Fruit fly (Drosophila melanogaster) whole organism, embryonic: ENCODE measurements around the gene CG32248.

Experiments
- Aef1 ChIP-seq: fragments of 200-800 bp; sonication (Bioruptor generic); IDR thresholded peaks from 3 replicates; pipeline ENCODE4 v1.3.6; 2022; ENCODE audit warnings: missing biosample characterization, missing genetic modification characterization
- Atf6 ChIP-seq: fragments of 200-800 bp; sonication (Bioruptor generic); IDR thresholded peaks from 2 replicates; pipeline ENCODE4 v1.3.6; 2022; ENCODE audit warnings: missing biosample characterization, missing genetic modification characterization
- BEAF-32 ChIP-seq: fragments of 200-800 bp; sonication (Bioruptor generic); optimal IDR thresholded peaks from 3 replicates; lab custom pipeline; 2017; ENCODE audit warnings: missing biosample characterization, missing genetic modification characterization, mild to moderate bottlenecking, moderate library complexity, missing genetic modification reagents
- CG10959 ChIP-seq: fragments of 200-800 bp; sonication (Bioruptor generic); IDR thresholded peaks from 2 replicates; pipeline ENCODE4 v1.3.6; 2022; ENCODE audit warnings: missing biosample characterization, missing genetic modification characterization
- CG2889 ChIP-seq: fragments of 200-800 bp; sonication (Bioruptor generic); IDR thresholded peaks from 3 replicates; pipeline ENCODE4 v1.3.6; 2022; ENCODE audit warnings: missing biosample characterization, missing genetic modification characterization
- CG3065 ChIP-seq: fragments of 200-800 bp; sonication (Bioruptor generic); optimal IDR thresholded peaks from 2 replicates; lab custom pipeline; 2016; ENCODE audit warnings: missing biosample characterization, missing genetic modification characterization
- CG3838 ChIP-seq: fragments of 200-800 bp; sonication (Bioruptor generic); optimal IDR thresholded peaks from 3 replicates; lab custom pipeline; 2016; ENCODE audit warnings: missing biosample characterization, missing genetic modification characterization
- CG3995 ChIP-seq: fragments of 200-800 bp; sonication (Bioruptor generic); optimal IDR thresholded peaks from 3 replicates; lab custom pipeline; 2016; ENCODE audit warnings: missing biosample characterization, missing genetic modification characterization
- CG42726 ChIP-seq: fragments of 200-800 bp; sonication (Bioruptor generic); IDR thresholded peaks from 2 replicates; pipeline ENCODE4 v1.3.6; 2022; ENCODE audit warnings: missing biosample characterization, missing genetic modification characterization; ENCODE audit not compliant: partially characterized antibody
- CG5953 ChIP-seq: fragments of 200-800 bp; sonication (Bioruptor generic); IDR thresholded peaks from 2 replicates; pipeline ENCODE4 v1.3.6; 2022; ENCODE audit warnings: missing biosample characterization, missing genetic modification characterization
- CG6175 ChIP-seq: fragments of 200-800 bp; sonication (Bioruptor generic); IDR thresholded peaks from 3 replicates; pipeline ENCODE4 v1.3.6; 2022; ENCODE audit warnings: missing biosample characterization, missing genetic modification characterization
- CG7839 ChIP-seq: fragments of 200-800 bp; sonication (Bioruptor generic); optimal IDR thresholded peaks from 3 replicates; lab custom pipeline; 2018; ENCODE audit warnings: missing biosample characterization, mild to moderate bottlenecking, missing genetic modification characterization, moderate library complexity
- CG7963 ChIP-seq: fragments of 200-800 bp; sonication (Bioruptor generic); IDR thresholded peaks from 3 replicates; pipeline ENCODE4 v1.3.6; 2022; ENCODE audit warnings: missing biosample characterization, missing genetic modification characterization; ENCODE audit not compliant: partially characterized antibody
- CG9215 ChIP-seq: fragments of 200-800 bp; sonication (Bioruptor generic); IDR thresholded peaks from 2 replicates; pipeline ENCODE4 v1.3.6; 2022; ENCODE audit warnings: missing biosample characterization, missing genetic modification characterization
- CG9817 ChIP-seq: fragments of 200-800 bp; sonication (Bioruptor generic); optimal IDR thresholded peaks from 2 replicates; lab custom pipeline; 2018; ENCODE audit warnings: missing biosample characterization, mild to moderate bottlenecking, missing genetic modification characterization, moderate library complexity
- Deaf1 ChIP-seq: fragments of 200-800 bp; optimal IDR thresholded peaks from 3 replicates; lab custom pipeline; 2019; ENCODE audit warnings: missing biosample characterization, mild to moderate bottlenecking, missing genetic modification characterization, moderate library complexity
- Doc3 ChIP-seq: fragments of 200-800 bp; sonication (Bioruptor generic); IDR thresholded peaks from 3 replicates; pipeline ENCODE4 v1.3.6; 2022; ENCODE audit warnings: missing biosample characterization, missing genetic modification characterization; ENCODE audit not compliant: partially characterized antibody
- Dp ChIP-seq: fragments of 200-800 bp; sonication (Bioruptor generic); optimal IDR thresholded peaks from 2 replicates; lab custom pipeline; 2018; ENCODE audit warnings: missing biosample characterization, mild to moderate bottlenecking, missing genetic modification characterization, moderate library complexity
- HmgZ ChIP-seq: fragments of 200-800 bp; sonication (Bioruptor generic); optimal IDR thresholded peaks from 2 replicates; lab custom pipeline; 2018; ENCODE audit warnings: missing biosample characterization, mild to moderate bottlenecking, missing genetic modification characterization
- Kr ChIP-seq: fragments of 200-800 bp; sonication (Bioruptor generic); optimal IDR thresholded peaks from 2 replicates; lab custom pipeline; 2017; ENCODE audit warnings: missing biosample characterization, mild to moderate bottlenecking, missing genetic modification characterization
- PHDP ChIP-seq: fragments of 200-800 bp; sonication (Bioruptor generic); optimal IDR thresholded peaks from 3 replicates; lab custom pipeline; 2018; ENCODE audit warnings: missing biosample characterization, mild to moderate bottlenecking, missing genetic modification characterization, moderate library complexity
- Pdp1 ChIP-seq, 2 experiments: fragments of 200-800 bp; sonication (Bioruptor generic); optimal IDR thresholded peaks; 3 replicates each; lab custom pipeline; 2016; ENCODE audit warnings: missing biosample characterization in 2 of 2, missing genetic modification characterization in 2 of 2, mild to moderate bottlenecking in 1 of 2, moderate library complexity in 1 of 2
- Sry-δ ChIP-seq: fragments of 200-800 bp; sonication (Bioruptor generic); optimal IDR thresholded peaks from 2 replicates; lab custom pipeline; 2016; ENCODE audit warnings: missing biosample characterization, missing genetic modification characterization
- bcd ChIP-seq: fragments of 200-800 bp; sonication (Bioruptor generic); optimal IDR thresholded peaks from 2 replicates; lab custom pipeline; 2017; ENCODE audit warnings: missing biosample characterization, mild to moderate bottlenecking, missing genetic modification characterization
- bsh ChIP-seq, 2 experiments: fragments of 200-800 bp; sonication (Bioruptor generic); optimal IDR thresholded peaks; 2 replicates each; lab custom pipeline; 2017 to 2018; ENCODE audit warnings: mild to moderate bottlenecking in 2 of 2, missing biosample characterization in 2 of 2, missing genetic modification characterization in 2 of 2, moderate library complexity in 1 of 2
- ci ChIP-seq: fragments of 200-800 bp; sonication (Bioruptor generic); IDR thresholded peaks from 3 replicates; pipeline ENCODE4 v1.3.6; 2022; ENCODE audit warnings: missing biosample characterization, missing genetic modification characterization
- crc ChIP-seq: fragments of 200-800 bp; sonication (Bioruptor generic); optimal IDR thresholded peaks from 2 replicates; lab custom pipeline; 2016; ENCODE audit warnings: missing biosample characterization, missing genetic modification characterization
- dimm ChIP-seq: fragments of 200-800 bp; sonication (Bioruptor generic); IDR thresholded peaks from 2 replicates; pipeline ENCODE4 v1.3.6; 2022; ENCODE audit warnings: missing biosample characterization, missing genetic modification characterization
- esg ChIP-seq: fragments of 200-800 bp; sonication (Bioruptor generic); conservative IDR thresholded peaks from 2 replicates; pipeline ENCODE4 v1.3.6; 2022; ENCODE audit warnings: missing biosample characterization, missing genetic modification characterization
- fd3F ChIP-seq: fragments of 200-800 bp; sonication (Bioruptor generic); optimal IDR thresholded peaks from 2 replicates; lab custom pipeline; 2018; ENCODE audit warnings: missing biosample characterization, mild to moderate bottlenecking, missing genetic modification characterization, moderate library complexity
- gro ChIP-seq: fragments of 200-800 bp; sonication (Bioruptor generic); optimal IDR thresholded peaks from 2 replicates; lab custom pipeline; 2016; ENCODE audit warnings: missing biosample characterization, missing genetic modification characterization
- insv ChIP-seq, 2 experiments: fragments of 200-800 bp; sonication (Bioruptor generic); optimal IDR thresholded peaks; 3 replicates each; lab custom pipeline; 2016 to 2018; ENCODE audit warnings: missing biosample characterization in 2 of 2, missing genetic modification characterization in 2 of 2
- jigr1 ChIP-seq: fragments of 200-800 bp; sonication (Bioruptor generic); IDR thresholded peaks from 3 replicates; pipeline ENCODE4 v1.3.6; 2022; ENCODE audit warnings: missing biosample characterization, missing genetic modification characterization
- jing ChIP-seq: fragments of 200-800 bp; sonication (Bioruptor generic); optimal IDR thresholded peaks from 2 replicates; lab custom pipeline; 2018; ENCODE audit warnings: missing biosample characterization, mild to moderate bottlenecking, missing genetic modification characterization
- kah ChIP-seq: fragments of 200-800 bp; sonication (Bioruptor generic); optimal IDR thresholded peaks from 2 replicates; lab custom pipeline; 2018; ENCODE audit warnings: missing biosample characterization, mild to moderate bottlenecking, missing genetic modification characterization
- kni ChIP-seq: fragments of 200-800 bp; sonication (Bioruptor generic); optimal IDR thresholded peaks from 3 replicates; lab custom pipeline; 2017; ENCODE audit warnings: mild to moderate bottlenecking, missing biosample characterization, missing genetic modification reagents, missing genetic modification characterization
- maf-S ChIP-seq: fragments of 200-800 bp; sonication (Bioruptor generic); optimal IDR thresholded peaks from 2 replicates; lab custom pipeline; 2016; ENCODE audit warnings: missing biosample characterization, missing genetic modification characterization
- mld ChIP-seq: fragments of 200-800 bp; sonication (Bioruptor generic); IDR thresholded peaks from 3 replicates; pipeline ENCODE4 v1.3.6; 2022; ENCODE audit warnings: missing biosample characterization, missing genetic modification characterization; ENCODE audit not compliant: partially characterized antibody
- nom ChIP-seq: fragments of 200-800 bp; sonication (Bioruptor generic); optimal IDR thresholded peaks from 2 replicates; lab custom pipeline; 2017; ENCODE audit warnings: missing biosample characterization, missing genetic modification characterization, mild to moderate bottlenecking, moderate library complexity, missing genetic modification reagents
- peb ChIP-seq: fragments of 200-800 bp; sonication (Bioruptor generic); IDR thresholded peaks from 2 replicates; pipeline ENCODE4 v1.3.6; 2022; ENCODE audit warnings: missing biosample characterization, missing genetic modification characterization
- pfk ChIP-seq: fragments of 200-800 bp; sonication (Bioruptor generic); optimal IDR thresholded peaks from 2 replicates; lab custom pipeline; 2018; ENCODE audit warnings: missing biosample characterization, mild to moderate bottlenecking, missing genetic modification characterization, moderate library complexity
- pzg ChIP-seq: fragments of 200-800 bp; sonication (Bioruptor generic); optimal IDR thresholded peaks from 3 replicates; lab custom pipeline; 2018; ENCODE audit warnings: missing biosample characterization, mild to moderate bottlenecking, missing genetic modification characterization, moderate library complexity
- sna ChIP-seq: fragments of 200-800 bp; sonication (Bioruptor generic); IDR thresholded peaks from 2 replicates; pipeline ENCODE4 v1.3.6; 2022; ENCODE audit warnings: missing biosample characterization, missing genetic modification characterization; ENCODE audit not compliant: partially characterized antibody
- ssp ChIP-seq: fragments of 200-800 bp; sonication (Bioruptor generic); IDR thresholded peaks from 2 replicates; pipeline ENCODE4 v1.3.6; 2022; ENCODE audit warnings: missing biosample characterization, missing genetic modification characterization
- tin ChIP-seq: fragments of 200-800 bp; sonication (Bioruptor generic); optimal IDR thresholded peaks from 3 replicates; lab custom pipeline; 2016; ENCODE audit warnings: missing biosample characterization, missing genetic modification characterization
- tna ChIP-seq: fragments of 200-800 bp; sonication (Bioruptor generic); IDR thresholded peaks from 2 replicates; pipeline ENCODE4 v1.3.6; 2022; ENCODE audit warnings: missing biosample characterization, missing genetic modification characterization; ENCODE audit not compliant: partially characterized antibody
- toy ChIP-seq: fragments of 200-800 bp; sonication (Bioruptor generic); IDR thresholded peaks from 2 replicates; pipeline ENCODE4 v1.3.6; 2022; ENCODE audit warnings: missing biosample characterization, missing genetic modification characterization
- usp ChIP-seq: fragments of >200 bp; optimal IDR thresholded peaks from 2 replicates; lab custom pipeline; 2017; ENCODE audit warnings: missing biosample characterization, missing genetic modification characterization
- wek ChIP-seq: fragments of 200-800 bp; sonication (Bioruptor generic); optimal IDR thresholded peaks from 3 replicates; lab custom pipeline; 2018; ENCODE audit warnings: missing biosample characterization, mild to moderate bottlenecking, missing genetic modification characterization, moderate library complexity
- yki ChIP-seq: fragments of >200 bp; optimal IDR thresholded peaks from 3 replicates; lab custom pipeline; 2018
- z ChIP-seq: fragments of 200-800 bp; sonication (Bioruptor generic); IDR thresholded peaks from 3 replicates; pipeline ENCODE4 v1.3.6; 2022; ENCODE audit warnings: missing biosample characterization, missing genetic modification characterization

Gene CG32248

DNA sequence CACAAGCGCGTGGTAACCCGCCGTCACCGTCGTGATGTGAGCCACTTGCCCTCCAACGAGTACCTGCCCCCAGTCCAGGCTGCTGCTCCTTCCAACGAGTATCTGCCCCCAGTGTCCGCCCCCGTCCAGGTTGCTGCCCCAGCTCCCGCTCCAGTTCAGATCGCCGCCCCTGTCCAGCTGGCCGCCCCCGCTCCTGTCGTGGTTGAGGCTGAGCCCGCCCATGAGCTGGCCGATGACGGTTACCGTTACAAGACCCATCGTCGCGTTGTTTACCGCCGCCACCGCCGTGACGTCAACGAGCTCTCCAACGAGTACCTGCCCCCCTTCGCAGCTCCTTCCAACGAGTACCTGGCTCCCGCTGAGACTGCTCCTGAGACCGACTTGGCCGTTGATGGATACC is 9.2 kb downstream of the CG32248 start (continued):
- TF ChIP-seq Aef1 (GFP tag; lab: Robert Waterston, UW) (0 out of 3 replicates have a peak, but pooled peaks have one; percentile 10), BEAF-32 (GFP tag; lab: Kevin White, UChicago) (no peak), CG7839 (tag; lab: Kevin White, UChicago) (no peak), Dp (GFP tag; lab: Kevin White, UChicago) (no peak), CG9817 (tag; lab: Kevin White, UChicago) (no peak), CG42726 (GFP tag; lab: Robert Waterston, UW) (no peak), CG9215 (GFP tag; lab: Robert Waterston, UW) (peak; percentile 12; the same call in 1 of the 2 replicates), CG10959 (GFP tag; lab: Robert Waterston, UW) (peak; percentile 65), mld (GFP tag; lab: Robert Waterston, UW) (0 out of 3 replicates have a peak, but pooled peaks have one; percentile 36), pzg (GFP tag; lab: Kevin White, UChicago) (no peak), Deaf1 (tag; lab: Kevin White, UChicago) (no peak), bcd (GFP tag; lab: Kevin White, UChicago) (no peak), dimm (0 out of 2 replicates have a peak, but pooled peaks have one; percentile 8), jing (GFP tag; lab: Kevin White, UChicago) (no peak), nom (no peak), sna (GFP tag; lab: Robert Waterston, UW) (no peak), CG7963 (0 out of 3 replicates have a peak, but pooled peaks have one; percentile 29), pfk (GFP tag; lab: Kevin White, UChicago) (no peak), PHDP (tag; lab: Kevin White, UChicago) (no peak), bsh (GFP tag; optimal IDR thresholded peaks at IDR 0.05; lab: Kevin White, UChicago) (no peak), usp (GFP tag; lab: Kevin White, UChicago) (no peak), CG3995 (GFP tag; lab: Kevin White, UChicago) (no peak), CG3838 (GFP tag; lab: Kevin White, UChicago) (no peak), HmgZ (tag; lab: Kevin White, UChicago) (no peak), gro (no peak), esg (GFP tag; lab: Robert Waterston, UW) (no peak), Doc3 (GFP tag; lab: Robert Waterston, UW) (no peak), Kr (no peak), z (GFP tag; lab: Robert Waterston, UW) (no peak), maf-S (GFP tag; lab: Kevin White, UChicago) (no peak), kni (GFP tag; lab: Kevin White, UChicago) (no peak), tna (no peak; the same call in 1 of the 2 replicates), crc (GFP tag; lab: Kevin White, UChicago) (no peak), wek (GFP tag; lab: Kevin White, UChicago) (no peak), Pdp1 (GFP tag; optimal IDR thresholded peaks at IDR 0.05; lab: Kevin White, UChicago) (no peak), kah (no peak), CG3065 (no peak), CG2889 (GFP tag; lab: Robert Waterston, UW) (no peak), fd3F (GFP tag; lab: Kevin White, UChicago) (no peak), Sry-δ (GFP tag; lab: Kevin White, UChicago) (no peak), peb (GFP tag; lab: Robert Waterston, UW) (no peak), jigr1 (GFP tag; lab: Robert Waterston, UW) (0 out of 3 replicates have a peak, but pooled peaks have one; percentile 7), CG5953 (no peak), CG6175 (GFP tag; lab: Robert Waterston, UW) (peak; percentile 10; the same call in 1 of the 3 replicates), toy (GFP tag; lab: Robert Waterston, UW) (no peak), insv (GFP tag; optimal IDR thresholded peaks at IDR 0.05; lab: Kevin White, UChicago) (no peak), ci (GFP tag; lab: Robert Waterston, UW) (no peak), tin (GFP tag; lab: Kevin White, UChicago) (no peak), ssp (GFP tag; lab: Robert Waterston, UW) (peak; percentile 24; the same call in 1 of the 2 replicates), yki (lab: Kevin White, UChicago) (no peak), Atf6 (GFP tag; lab: Robert Waterston, UW) (no peak)
